Worm (Caenorhabditis elegans) whole organism, dauer: ENCODE results near the gene srlf-9.

Source experiments
- unc-62 ChIP-seq: sonication (generic microtip); optimal IDR thresholded peaks from 2 replicates; lab custom pipeline; 2017; ENCODE audit warnings: missing biosample characterization, missing genetic modification reagents, missing genetic modification characterization

Gene srlf-9

DNA sequence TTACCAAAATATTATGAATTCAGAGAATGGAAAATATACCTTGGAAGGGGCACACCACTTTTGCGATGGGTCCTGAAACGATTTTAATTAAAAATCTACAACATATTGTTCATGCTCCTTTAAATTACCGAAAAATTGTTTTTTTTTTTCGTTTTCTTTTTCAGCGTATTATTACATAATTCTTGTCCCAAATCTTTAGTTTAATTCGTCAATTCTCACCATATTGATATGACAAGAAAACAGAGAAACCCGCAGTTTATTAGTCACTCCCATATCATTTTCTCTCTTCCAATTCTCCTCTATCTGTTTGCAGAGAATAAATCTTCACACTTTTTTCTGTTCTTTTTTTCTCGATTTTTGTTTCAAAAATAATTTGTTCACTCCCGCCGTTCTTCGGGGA, 6.3 kb downstream of the srlf-9 start, which contains the start of gene F11F1.1:
F11F1.1 (plus strand) TSS at position 301 of the 400 bp plus-strand sequence.
- no peak for TF ChIP-seq unc-62 (GFP tag; lab: Kevin White, UChicago)

DNA sequence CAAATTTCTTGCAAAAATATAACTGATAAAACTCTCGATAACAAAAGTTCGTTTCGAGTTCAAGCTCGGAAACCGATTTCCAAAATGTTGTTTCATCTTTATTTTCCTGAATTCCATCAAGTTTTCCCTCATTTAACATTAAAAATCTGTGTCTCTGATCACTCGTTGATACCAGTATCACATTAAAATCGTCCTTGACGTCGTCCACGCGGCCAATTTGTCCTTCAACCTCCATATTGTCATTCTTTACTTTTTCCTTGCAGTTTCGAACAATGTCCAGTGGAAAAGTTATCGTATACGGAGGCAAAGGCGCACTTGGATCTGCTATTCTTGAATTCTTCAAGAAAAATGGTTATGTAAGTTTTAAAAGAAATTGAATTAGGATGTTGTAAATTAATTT, 7.9 kb downstream of the srlf-9 start, which contains the start of gene qdpr-1:
qdpr-1 (plus strand) TSS at position 264 of the 400 bp plus-strand sequence.
- TF ChIP-seq unc-62 (GFP tag; lab: Kevin White, UChicago): no peak

DNA sequence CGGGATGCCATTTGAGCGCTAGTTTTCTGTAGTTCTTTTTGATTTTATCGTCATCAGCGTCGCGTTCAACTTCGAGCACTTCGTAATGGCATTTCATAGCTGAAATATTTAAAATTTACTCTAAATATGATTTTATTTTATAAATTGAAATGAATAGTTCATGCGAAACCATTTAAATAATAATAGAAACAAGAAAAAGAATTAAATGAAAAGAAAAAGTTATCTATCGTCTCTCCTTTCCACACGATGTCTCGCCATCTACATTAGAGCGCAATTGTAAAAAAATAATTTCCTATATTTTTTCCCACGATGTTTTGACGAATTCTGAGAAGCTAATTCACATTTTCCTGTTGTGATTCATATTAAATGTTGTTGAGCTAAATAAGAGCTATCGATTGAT, 8.3 kb downstream of the srlf-9 start, which contains the start of gene dnj-17:
dnj-17 (minus strand) TSS at position 101 of the 400 bp plus-strand sequence.
- no peak for TF ChIP-seq unc-62 (GFP tag; lab: Kevin White, UChicago)

DNA sequence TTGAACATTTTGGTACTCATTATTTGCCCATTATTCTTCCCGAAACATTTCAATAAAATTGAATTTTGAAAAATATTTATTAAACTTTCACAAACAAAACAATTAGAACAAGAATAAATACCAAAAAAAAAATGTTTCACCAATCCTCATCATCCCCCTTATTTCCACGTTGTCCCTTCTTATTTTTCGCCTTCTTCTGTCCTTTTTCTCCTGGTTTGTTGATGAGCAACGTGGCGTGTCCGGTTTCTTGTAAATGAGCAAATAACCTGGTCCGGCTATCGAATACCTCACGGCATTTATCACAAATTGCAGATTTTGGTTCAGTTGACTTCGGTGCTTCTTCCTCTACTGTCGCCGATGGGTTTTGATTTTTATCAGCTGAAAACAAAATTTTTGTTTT, 10.8 kb downstream of the srlf-9 start:
- TF ChIP-seq unc-62 (GFP tag; lab: Kevin White, UChicago): no peak

DNA sequence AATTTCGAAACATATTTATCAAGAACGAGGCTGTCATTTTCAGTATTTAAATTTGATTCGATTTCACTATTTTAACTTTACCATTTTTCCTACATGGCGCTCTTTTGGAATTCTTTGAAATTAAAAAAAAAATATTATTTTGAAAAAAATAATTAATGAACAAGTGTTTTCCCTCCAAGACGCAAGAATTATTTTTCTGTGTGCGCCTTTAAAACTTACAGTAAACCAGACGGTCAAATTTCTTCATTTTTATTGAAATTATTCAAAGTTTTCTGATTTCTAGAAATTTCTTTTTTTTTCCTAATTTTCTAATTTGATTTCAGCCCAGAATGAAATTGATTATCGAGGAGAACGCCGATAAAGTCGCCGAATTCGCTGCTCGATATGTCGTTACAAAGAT, 12.5 kb downstream of the srlf-9 start, which contains the start of gene T03F6.3:
T03F6.3 (plus strand) TSS at position 318 of the 400 bp plus-strand sequence.
- no peak for TF ChIP-seq unc-62 (GFP tag; lab: Kevin White, UChicago)

DNA sequence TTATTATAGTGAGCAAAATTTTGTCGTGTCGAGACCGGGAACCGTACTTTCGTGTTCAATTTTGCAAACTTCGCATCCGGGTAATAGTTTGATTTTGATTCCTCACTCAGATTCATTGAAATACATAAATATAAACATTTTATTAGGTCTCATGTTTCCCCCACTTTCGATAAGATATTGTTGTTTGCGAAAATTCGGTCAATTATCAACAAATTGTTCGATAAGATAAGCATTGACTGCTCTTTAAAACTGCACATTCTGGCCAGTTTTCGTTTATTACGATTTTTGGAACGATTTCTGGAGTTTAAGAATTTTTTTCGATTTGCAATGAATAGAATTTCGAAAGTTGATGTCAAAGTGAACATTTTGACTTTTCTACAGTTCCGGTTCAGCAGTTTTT, 13.0 kb downstream of the srlf-9 start:
- no peak for TF ChIP-seq unc-62 (GFP tag; lab: Kevin White, UChicago)

DNA sequence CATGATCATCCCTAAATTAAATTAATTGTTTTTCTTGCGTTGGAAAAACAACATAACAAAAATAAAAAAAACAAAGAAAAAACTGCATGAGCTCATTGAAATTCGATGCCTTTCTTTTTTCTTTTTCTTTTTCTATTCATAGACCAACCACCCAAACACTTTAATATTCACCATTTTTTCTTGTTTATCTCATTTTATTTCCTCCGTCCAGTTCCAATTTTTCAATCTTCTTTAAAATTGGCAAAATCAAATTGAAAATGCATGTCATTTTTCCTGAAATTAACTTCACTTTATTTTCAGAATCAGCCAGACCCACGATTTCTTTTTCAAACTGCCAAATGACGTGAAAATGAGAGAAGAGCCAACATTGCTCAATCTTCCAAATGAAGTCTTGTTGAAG, 15.7 kb downstream of the srlf-9 start, which contains the start of gene T03F6.4:
T03F6.4 (plus strand) TSS at position 301 of the 400 bp plus-strand sequence.
- no peak for TF ChIP-seq unc-62 (GFP tag; lab: Kevin White, UChicago)

DNA sequence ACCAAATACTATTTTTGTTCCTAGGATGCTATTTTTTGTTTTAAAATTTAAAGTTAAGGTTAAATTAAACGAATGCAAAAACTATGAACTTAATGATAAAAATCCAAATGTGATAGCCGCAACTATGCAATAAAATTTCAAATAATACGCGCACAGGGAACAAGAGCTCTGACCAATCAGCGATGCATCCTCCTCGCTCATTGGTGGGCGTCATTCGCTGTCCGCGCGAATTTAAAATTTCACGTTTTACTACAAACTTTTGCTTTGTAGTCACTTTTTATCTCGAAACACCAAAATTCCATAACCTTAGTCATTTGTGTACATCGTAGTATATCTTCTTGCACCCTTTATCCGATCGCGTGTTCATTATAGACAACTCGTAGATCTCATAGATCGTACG, 18.4 kb downstream of the srlf-9 start:
- TF ChIP-seq unc-62 (GFP tag; lab: Kevin White, UChicago): no peak

DNA sequence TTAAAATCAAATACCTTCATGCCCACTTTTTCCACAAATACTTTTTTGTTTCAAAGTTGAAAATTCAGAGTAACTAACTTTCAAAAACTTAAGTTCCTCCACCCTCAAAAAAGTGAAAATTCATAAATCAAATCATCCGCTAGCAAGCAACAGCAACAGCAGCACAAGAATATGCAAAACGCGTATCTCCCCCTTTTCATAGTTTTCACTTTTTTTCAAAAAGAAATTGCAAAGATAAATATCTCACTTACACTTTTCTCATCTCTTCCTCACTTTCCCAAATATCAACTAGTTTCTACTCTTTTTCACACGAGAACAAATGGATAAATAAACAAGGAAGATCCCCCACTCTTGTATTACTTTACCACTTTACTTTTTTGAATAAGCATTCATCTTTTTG, 19.9 kb downstream of the srlf-9 start:
- TF ChIP-seq unc-62 (GFP tag; lab: Kevin White, UChicago): no peak

DNA sequence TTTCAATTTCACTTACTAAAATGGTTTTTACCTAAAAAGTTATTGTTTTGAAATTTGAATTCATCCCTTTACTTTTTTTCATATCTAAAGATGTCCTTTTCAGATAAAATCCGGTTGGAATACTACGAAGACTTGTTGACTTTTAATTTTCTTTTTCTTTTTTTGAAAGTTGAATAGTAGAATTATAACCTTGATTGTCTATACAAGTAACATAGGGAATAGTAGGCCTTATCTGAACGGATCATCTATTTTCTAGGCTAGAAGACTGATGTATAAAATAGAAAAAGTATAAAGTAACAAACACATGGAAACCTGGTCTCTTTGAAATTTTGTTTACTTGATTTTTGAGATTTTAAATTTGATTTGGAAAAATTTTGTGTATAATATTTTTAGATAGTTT, 20.7 kb downstream of the srlf-9 start:
- TF ChIP-seq unc-62 (GFP tag; lab: Kevin White, UChicago): no peak

DNA sequence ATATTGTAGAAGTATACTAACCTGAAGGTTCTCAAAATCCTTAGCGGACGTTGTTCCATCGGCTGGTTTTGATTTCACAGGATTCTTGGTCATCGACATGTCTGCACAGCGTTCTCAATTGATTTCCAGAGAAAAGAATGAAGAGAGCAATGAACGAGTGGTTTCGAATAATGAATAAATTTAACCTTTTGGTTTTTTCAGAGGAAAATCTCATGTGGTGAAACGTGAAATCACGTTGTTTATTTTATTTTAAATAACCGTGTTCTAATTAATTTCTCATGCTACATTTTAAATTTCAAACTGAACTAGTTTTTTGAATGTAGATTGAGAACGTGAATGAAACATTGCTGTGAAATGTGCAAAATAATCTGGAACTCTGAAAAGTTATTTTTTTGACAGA, 21.4 kb downstream of the srlf-9 start, which contains the start of gene T03F6.6:
T03F6.6 (minus strand) TSS at position 101 of the 400 bp plus-strand sequence.
- no peak for TF ChIP-seq unc-62 (GFP tag; lab: Kevin White, UChicago)

DNA sequence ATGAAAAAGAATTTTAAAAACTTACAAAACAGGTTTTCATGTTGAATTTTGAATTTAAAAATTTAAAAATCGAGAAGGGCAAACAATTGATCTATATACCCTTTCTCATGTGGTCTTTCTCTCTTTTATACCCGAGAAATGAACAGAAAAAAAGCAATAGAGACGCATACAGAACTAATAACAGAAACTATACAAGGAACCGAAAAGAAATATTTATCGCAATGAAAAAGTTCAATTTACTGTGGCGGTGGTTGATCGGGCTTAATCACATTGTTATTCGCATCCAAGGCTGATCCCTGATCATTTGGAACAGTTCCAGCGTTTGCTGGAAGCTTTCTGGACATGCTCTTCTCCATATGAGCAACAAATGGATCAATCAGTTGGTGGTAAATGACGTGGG, 23.3 kb downstream of the srlf-9 start, which contains the start of gene T03F6.10:
T03F6.10 (minus strand) TSS at position 101 of the 400 bp plus-strand sequence.
- no peak for TF ChIP-seq unc-62 (GFP tag; lab: Kevin White, UChicago)

DNA sequence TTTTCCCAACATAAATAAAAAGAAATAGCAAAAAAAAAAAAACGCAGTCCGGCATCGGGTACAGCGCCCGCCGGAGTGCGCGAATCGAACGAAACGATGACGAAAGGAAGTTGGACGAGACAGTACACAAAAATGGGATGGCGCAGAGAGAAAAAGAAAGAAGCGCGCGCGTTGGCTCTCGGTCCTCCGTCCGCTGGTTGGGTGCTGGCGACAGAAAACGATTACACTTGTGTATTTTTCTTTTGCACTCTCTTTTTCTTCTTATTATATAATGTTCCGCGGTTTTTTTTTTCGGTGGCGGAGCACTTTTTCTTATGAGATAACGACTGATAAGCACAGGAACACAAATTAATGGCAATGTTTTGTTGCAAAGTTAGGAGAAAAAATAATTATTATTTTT, 24.3 kb downstream of the srlf-9 start:
- no peak for TF ChIP-seq unc-62 (GFP tag; lab: Kevin White, UChicago)

DNA sequence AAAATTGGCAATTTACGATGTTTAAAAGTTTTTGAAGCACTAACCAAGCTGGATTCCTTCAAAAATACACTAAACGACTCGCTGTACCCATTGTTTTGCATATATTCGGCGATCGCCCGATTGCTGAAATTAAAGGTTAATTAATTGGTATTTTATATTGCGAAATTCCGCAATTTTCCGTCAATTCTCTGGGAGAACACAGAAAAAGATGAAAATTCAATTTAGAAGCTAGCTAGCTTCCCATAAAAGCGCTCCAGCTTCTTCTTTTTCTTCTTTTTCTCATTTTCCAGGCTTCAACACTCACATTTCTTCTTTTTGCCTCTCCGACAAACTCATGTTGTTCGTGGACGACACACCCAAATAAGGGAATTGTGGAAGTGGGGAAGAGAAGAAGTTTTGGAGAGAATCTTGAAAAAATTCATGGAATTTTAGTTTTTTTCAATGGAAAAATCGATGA, 25.2 kb downstream of the srlf-9 start, which contains the start of gene lis-1:
lis-1 (minus strand) TSS at position 407 of the 457 bp plus-strand sequence.
- no peak for TF ChIP-seq unc-62 (GFP tag; lab: Kevin White, UChicago)

DNA sequence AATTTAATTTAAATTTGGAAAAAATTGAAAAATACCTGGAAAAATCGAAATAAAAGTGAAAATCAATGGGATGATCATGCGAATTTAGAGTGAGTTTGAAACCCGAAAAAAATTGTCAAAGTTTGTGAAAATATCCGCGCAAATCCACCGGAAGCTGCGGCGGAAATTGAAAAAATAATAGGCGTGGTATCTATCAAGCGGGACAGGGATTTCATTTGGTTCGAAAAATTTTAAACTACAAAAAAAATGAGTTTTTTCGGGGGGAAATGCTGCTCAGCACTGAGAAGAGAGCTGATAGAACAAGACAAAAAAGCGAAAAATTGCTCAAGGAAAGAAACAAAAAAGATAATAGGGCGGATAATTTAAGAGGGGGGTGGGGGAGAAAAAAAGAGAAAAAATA, 30.6 kb downstream of the srlf-9 start, which contains the start of gene T03F6.9:
T03F6.9 (minus strand) TSS at position 101 of the 400 bp plus-strand sequence.
- no peak for TF ChIP-seq unc-62 (GFP tag; lab: Kevin White, UChicago)

DNA sequence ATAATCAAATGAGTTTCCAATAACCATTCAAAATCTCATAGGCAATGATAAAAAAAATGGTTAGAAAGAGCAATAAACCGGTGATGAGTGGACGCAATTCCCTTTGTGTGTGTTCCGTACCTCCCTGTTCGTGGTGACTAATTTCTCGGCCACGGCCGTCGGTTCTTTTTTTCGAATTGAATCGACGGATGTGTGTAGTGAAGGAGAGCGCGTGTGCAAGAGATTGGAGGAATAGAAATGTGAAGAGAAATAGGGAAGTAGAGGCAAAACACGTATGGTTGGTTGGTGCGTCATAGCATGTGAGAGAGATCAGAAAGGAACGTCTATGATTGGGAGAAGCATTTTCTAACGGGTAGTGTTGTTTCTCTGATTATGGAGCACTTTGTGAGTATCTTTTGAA, 41.7 kb downstream of the srlf-9 start:
- no peak for TF ChIP-seq unc-62 (GFP tag; lab: Kevin White, UChicago)

DNA sequence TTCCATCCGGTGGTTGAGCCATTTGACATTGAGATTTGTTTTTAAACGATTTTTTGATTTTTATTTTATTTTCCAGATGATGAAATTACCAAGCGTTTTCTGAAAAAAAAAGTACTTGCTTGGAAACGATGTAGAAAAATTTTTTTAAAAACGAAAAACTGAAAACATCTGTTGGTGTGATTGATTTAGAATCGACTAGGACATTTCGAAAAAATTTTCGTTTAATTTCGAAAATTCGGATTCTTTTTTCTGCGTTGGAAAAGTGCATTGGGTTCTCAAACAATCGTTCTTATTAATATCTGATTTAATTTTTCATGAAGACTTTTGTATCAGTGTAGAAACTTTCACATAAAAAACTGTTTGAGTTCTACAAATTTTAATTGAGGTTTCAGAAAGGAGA, 42.3 kb downstream of the srlf-9 start, which contains the start of gene F53A2.9:
F53A2.9 (minus strand) TSS at position 101 of the 400 bp plus-strand sequence.
- TF ChIP-seq unc-62 (GFP tag; lab: Kevin White, UChicago): no peak
